Fruit fly (Drosophila melanogaster): ENCODE data around the gene CG17272.
A peak's percentile ranks its signal among the peaks of the same experiment; 100 is the strongest.

CG17272 gene

DNA sequence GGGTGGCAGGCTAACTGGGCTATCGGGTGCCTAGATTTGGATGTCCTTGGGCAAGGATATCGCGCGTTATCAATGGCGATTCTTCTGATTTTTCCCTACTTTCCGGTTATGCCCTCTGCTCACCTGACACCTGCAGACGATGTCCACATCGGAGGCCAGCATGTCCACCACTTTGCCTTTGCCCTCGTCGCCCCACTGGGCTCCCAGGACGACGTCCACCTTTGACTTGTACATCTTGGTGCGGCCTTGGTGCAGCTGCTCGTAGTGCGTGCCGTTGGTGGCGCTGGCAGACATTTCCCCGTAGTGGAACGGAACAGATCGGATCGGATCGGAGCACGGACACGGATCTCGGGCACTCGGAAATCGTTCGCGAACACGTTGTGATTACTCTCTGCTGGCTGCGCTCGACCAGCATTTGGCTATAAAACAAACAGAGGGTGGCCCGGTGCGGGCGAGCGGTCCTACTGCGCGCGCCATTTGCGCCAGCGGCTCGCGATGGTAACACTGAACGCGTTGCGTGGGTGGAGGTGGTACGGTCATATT, 6.2 kb upstream of the CG17272 start, which contains the start of gene Adss (continued):
- TF ChIP-seq E2f2 (GFP tag; IDR thresholded peaks at IDR 0.05) = no peak; the same call in 1 of the 2 replicates
- TF ChIP-seq Xrp1 (GFP tag; IDR thresholded peaks at IDR 0.05) = no peak
- TF ChIP-seq nau (GFP tag; optimal IDR thresholded peaks at IDR 0.05) = no peak
- peak; percentile 21 for TF ChIP-seq CG4617 (GFP tag; optimal IDR thresholded peaks at IDR 0.05; ENCODE audit: borderline replicate concordance)
- no peak for TF ChIP-seq org-1 (GFP tag; optimal IDR thresholded peaks at IDR 0.05)
- peak; percentile 33 for TF ChIP-seq HmgZ (tag; optimal IDR thresholded peaks at IDR 0.05)
- peak; percentile 35; the same call in 1 of the 2 replicates for TF ChIP-seq onecut (GFP tag; IDR thresholded peaks at IDR 0.05)
- TF ChIP-seq gsb (GFP tag; IDR thresholded peaks at IDR 0.05) = no peak
- no peak for TF ChIP-seq D19B (GFP tag; optimal IDR thresholded peaks at IDR 0.05)
- TF ChIP-seq Taf1 (GFP tag; IDR thresholded peaks at IDR 0.05) = no peak
- no peak for TF ChIP-seq lov (optimal IDR thresholded peaks at IDR 0.05)
- peak; percentile 61; the same call in 2 of the 3 replicates for TF ChIP-seq lov (GFP tag; IDR thresholded peaks at IDR 0.05)
- no peak for TF ChIP-seq CG4404 (GFP tag; IDR thresholded peaks at IDR 0.05)
- TF ChIP-seq chif (GFP tag; optimal IDR thresholded peaks at IDR 0.05) = peak in 1 of 2 experiments; percentile 24
- peak; percentile 50 for TF ChIP-seq Ets97D (GFP tag; optimal IDR thresholded peaks at IDR 0.05)
- TF ChIP-seq bsh (GFP tag; optimal IDR thresholded peaks at IDR 0.05) = no peak
- peak; percentile 25; the same call in 1 of the 2 replicates for TF ChIP-seq CG4360 (GFP tag; IDR thresholded peaks at IDR 0.05)
- 0 out of 2 replicates have a peak, but pooled peaks have one; percentile 8 for TF ChIP-seq CG6272 (GFP tag; IDR thresholded peaks at IDR 0.05)
- no peak for TF ChIP-seq CG7556 (GFP tag; optimal IDR thresholded peaks at IDR 0.05)
- no peak for TF ChIP-seq ap (GFP tag; IDR thresholded peaks at IDR 0.05)
- TF ChIP-seq Dref (GFP tag; IDR thresholded peaks at IDR 0.05) = no peak
- no peak for TF ChIP-seq CG11696 (GFP tag; IDR thresholded peaks at IDR 0.05)
- no peak for TF ChIP-seq CG6175 (GFP tag; IDR thresholded peaks at IDR 0.05)
- peak; percentile 34 for TF ChIP-seq B-H2 (GFP tag; optimal IDR thresholded peaks at IDR 0.05)
- no peak for TF ChIP-seq GATAe (GFP tag; conservative IDR thresholded peaks at IDR 0.05)
- no peak for TF ChIP-seq CG30431 (GFP tag; optimal IDR thresholded peaks at IDR 0.05)
- no peak for TF ChIP-seq YL-1 (GFP tag; optimal IDR thresholded peaks at IDR 0.05)
- TF ChIP-seq CG17612 (GFP tag; IDR thresholded peaks at IDR 0.05) = no peak
- peak; percentile 2 for TF ChIP-seq eyg (GFP tag; optimal IDR thresholded peaks at IDR 0.05)
- TF ChIP-seq CG13894 (tag; optimal IDR thresholded peaks at IDR 0.05) = no peak
- peak; percentile 74 for TF ChIP-seq HmgD (GFP tag; optimal IDR thresholded peaks at IDR 0.05)
- TF ChIP-seq CG12104 (GFP tag; optimal IDR thresholded peaks at IDR 0.05) = no peak
- TF ChIP-seq klu (GFP tag; IDR thresholded peaks at IDR 0.05) = peak; percentile 93
- TF ChIP-seq ato (GFP tag; IDR thresholded peaks at IDR 0.05; ENCODE audit: partially characterized antibody) = no peak
- peak; percentile 51 for TF ChIP-seq gro (GFP tag; optimal IDR thresholded peaks at IDR 0.05)
- TF ChIP-seq ara (GFP tag; IDR thresholded peaks at IDR 0.05) = 0 out of 2 replicates have a peak, but pooled peaks have one; percentile 41
- no peak for TF ChIP-seq Optix (GFP tag; IDR thresholded peaks at IDR 0.05)
- TF ChIP-seq gem (tag; optimal IDR thresholded peaks at IDR 0.05) = no peak
- TF ChIP-seq yki (optimal IDR thresholded peaks at IDR 0.05) = no peak
- peak; percentile 43 for TF ChIP-seq CG17385 (GFP tag; optimal IDR thresholded peaks at IDR 0.05)
- TF ChIP-seq zen (tag; optimal IDR thresholded peaks at IDR 0.05) = no peak
- no peak for TF ChIP-seq CG15073 (GFP tag; optimal IDR thresholded peaks at IDR 0.05)
- TF ChIP-seq CG1832 (GFP tag; optimal IDR thresholded peaks at IDR 0.05) = no peak
- no peak for TF ChIP-seq cad (GFP tag; optimal IDR thresholded peaks at IDR 0.05)
- no peak for TF ChIP-seq CG4424 (GFP tag; optimal IDR thresholded peaks at IDR 0.05)
- TF ChIP-seq Nf-YA (GFP tag; IDR thresholded peaks at IDR 0.05) = no peak
- TF ChIP-seq slp2 (GFP tag; optimal IDR thresholded peaks at IDR 0.05) = no peak
- no peak for TF ChIP-seq CG33557 (GFP tag; optimal IDR thresholded peaks at IDR 0.05)
- no peak for TF ChIP-seq CG10462 (GFP tag; optimal IDR thresholded peaks at IDR 0.05)
- no peak for TF ChIP-seq esg (GFP tag; conservative IDR thresholded peaks at IDR 0.05)
- TF ChIP-seq zfh2 (GFP tag; optimal IDR thresholded peaks at IDR 0.05) = no peak
- TF ChIP-seq Oli (tag; optimal IDR thresholded peaks at IDR 0.05) = no peak
